Worm (Caenorhabditis elegans): Measurements from ENCODE around the gene mes-1.

mes-1 gene

DNA sequence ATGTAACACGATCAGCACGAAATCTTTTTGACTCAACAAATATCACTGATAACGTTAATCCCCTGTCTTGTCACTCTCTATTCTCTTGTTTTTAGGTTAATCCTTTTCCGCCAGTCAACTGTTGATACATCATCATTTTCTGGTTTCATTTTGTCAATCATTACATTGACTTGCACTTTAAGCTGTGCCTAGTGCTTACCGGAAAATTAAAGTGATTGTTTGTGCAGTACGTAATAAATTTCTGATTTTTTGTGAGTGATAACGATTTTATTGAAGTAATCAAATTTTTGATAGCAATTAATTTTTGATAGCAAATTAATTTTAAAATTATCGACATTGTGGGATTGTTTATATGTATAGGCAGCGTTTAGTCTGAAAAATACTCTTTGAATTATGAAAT lies 51.9 kb downstream of the mes-1 start:
- no peak for TF ChIP-seq ceh-82 (tag; optimal IDR thresholded peaks at IDR 0.05)
- no peak for TF ChIP-seq daf-12 (tag; optimal IDR thresholded peaks at IDR 0.05)
- no peak for TF ChIP-seq ctbp-1 (GFP tag; IDR thresholded peaks at IDR 0.05)
- no peak for TF ChIP-seq nhr-25 (tag; optimal IDR thresholded peaks at IDR 0.05; ENCODE audit: borderline replicate concordance, insufficient read depth)
- no peak for TF ChIP-seq sdz-12 (GFP tag; optimal IDR thresholded peaks at IDR 0.05)
- no peak for TF ChIP-seq nhr-11 (tag; optimal IDR thresholded peaks at IDR 0.05)
- TF ChIP-seq daf-16 (GFP tag; optimal IDR thresholded peaks at IDR 0.05) = no peak
- peak; percentile 94 for TF ChIP-seq daf-16 (tag; optimal IDR thresholded peaks at IDR 0.05)
- TF ChIP-seq egl-27 (tag; optimal IDR thresholded peaks at IDR 0.05) = no peak
- TF ChIP-seq rbr-2 (tag; optimal IDR thresholded peaks at IDR 0.05) = no peak
- TF ChIP-seq lin-29 (GFP tag; IDR thresholded peaks at IDR 0.05) = no peak
- TF ChIP-seq lim-7 (GFP tag; IDR thresholded peaks at IDR 0.05) = no peak
- TF ChIP-seq mdt-29 (GFP tag; IDR thresholded peaks at IDR 0.05) = no peak
- no peak for TF ChIP-seq zag-1 (tag; optimal IDR thresholded peaks at IDR 0.05)
- no peak for TF ChIP-seq unc-39 (tag; optimal IDR thresholded peaks at IDR 0.05)
- no peak for TF ChIP-seq unc-130 (GFP tag; optimal IDR thresholded peaks at IDR 0.05)
- TF ChIP-seq snpc-1.2 (GFP tag; IDR thresholded peaks at IDR 0.05) = no peak
- no peak for TF ChIP-seq nhr-10 (tag; optimal IDR thresholded peaks at IDR 0.05)
- TF ChIP-seq hlh-30 (tag; optimal IDR thresholded peaks at IDR 0.05; ENCODE audit: insufficient read depth) = no peak
- peak; percentile 61 for TF ChIP-seq nhr-28 (tag; optimal IDR thresholded peaks at IDR 0.05)
- TF ChIP-seq fos-1 (tag; optimal IDR thresholded peaks at IDR 0.05) = no peak
- TF ChIP-seq vab-7 (GFP tag; IDR thresholded peaks at IDR 0.05) = no peak
- no peak for TF ChIP-seq dmd-8 (GFP tag; IDR thresholded peaks at IDR 0.05)
- no peak for TF ChIP-seq zip-2 (tag; optimal IDR thresholded peaks at IDR 0.05)
- TF ChIP-seq tra-1 (GFP tag; IDR thresholded peaks at IDR 0.05) = peak; percentile 55; the same call in 1 of the 2 replicates
- TF ChIP-seq mdl-1 (tag; optimal IDR thresholded peaks at IDR 0.05) = no peak
- no peak for TF ChIP-seq cey-2 (tag; optimal IDR thresholded peaks at IDR 0.05; ENCODE audit: borderline replicate concordance, insufficient read depth)
- TF ChIP-seq ceh-44 (GFP tag; IDR thresholded peaks at IDR 0.05) = no peak
- no peak for TF ChIP-seq ztf-7 (tag; optimal IDR thresholded peaks at IDR 0.05)
- peak; percentile 89 for TF ChIP-seq pqm-1 (tag; optimal IDR thresholded peaks at IDR 0.05)
- no peak for TF ChIP-seq mep-1 (tag; optimal IDR thresholded peaks at IDR 0.05)
- no peak for TF ChIP-seq F44E2.7 (GFP tag; IDR thresholded peaks at IDR 0.05)
- TF ChIP-seq nhr-42 (GFP tag; IDR thresholded peaks at IDR 0.05) = no peak
- no peak for TF ChIP-seq ztf-11 (tag; optimal IDR thresholded peaks at IDR 0.05)
- no peak for TF ChIP-seq skn-1 (tag; optimal IDR thresholded peaks at IDR 0.05)
- peak; percentile 67 for TF ChIP-seq dmd-6 (GFP tag; IDR thresholded peaks at IDR 0.05)
- peak; percentile 85 for TF ChIP-seq nhr-77 (tag; optimal IDR thresholded peaks at IDR 0.05)
- 0 out of 2 replicates have a peak, but pooled peaks have one; percentile 29 for TF ChIP-seq lin-1 (GFP tag; IDR thresholded peaks at IDR 0.05)
- TF ChIP-seq ZK337.2 (GFP tag; IDR thresholded peaks at IDR 0.05) = no peak
- no peak for TF ChIP-seq tag-97 (GFP tag; IDR thresholded peaks at IDR 0.05)
- no peak for TF ChIP-seq dpl-1 (GFP tag; optimal IDR thresholded peaks at IDR 0.05)
- TF ChIP-seq php-3 (GFP tag; IDR thresholded peaks at IDR 0.05) = peak; percentile 90
- TF ChIP-seq D1046.2 (GFP tag; IDR thresholded peaks at IDR 0.05) = no peak
- TF ChIP-seq aha-1 (tag) = no peak
- peak; percentile 62 for TF ChIP-seq dve-1 (tag; optimal IDR thresholded peaks at IDR 0.05; ENCODE audit: insufficient read depth)
- no peak for TF ChIP-seq snpc-4 (tag; optimal IDR thresholded peaks at IDR 0.05)
- TF ChIP-seq pha-4 (GFP tag; IDR thresholded peaks at IDR 0.05) = no peak
- TF ChIP-seq pha-4 (tag; optimal IDR thresholded peaks at IDR 0.05) = no peak
- TF ChIP-seq ama-1 (optimal IDR thresholded peaks at IDR 0.05) = no peak
- no peak for TF ChIP-seq nhr-102 (tag; optimal IDR thresholded peaks at IDR 0.05)
- no peak for TF ChIP-seq nhr-111 (GFP tag; optimal IDR thresholded peaks at IDR 0.05)
